Worm (Caenorhabditis elegans): Measurements from ENCODE around the gene slc-28.2.

ce11 chrV:3505745-3506144 lies 45.7 kb downstream of the slc-28.2 start:
- TF ChIP-seq pes-1 (GFP tag; IDR thresholded peaks at IDR 0.05) (no peak), ama-1 (optimal IDR thresholded peaks at IDR 0.05) (no peak), hmbx-1 (tag; optimal IDR thresholded peaks at IDR 0.05) (no peak), tbx-37 (GFP tag; conservative IDR thresholded peaks at IDR 0.05) (no peak), scrt-1 (GFP tag; IDR thresholded peaks at IDR 0.05) (no peak), hnd-1 (tag; optimal IDR thresholded peaks at IDR 0.05) (no peak), tra-4 (tag; optimal IDR thresholded peaks at IDR 0.05) (no peak), flt-1 (GFP tag; IDR thresholded peaks at IDR 0.05) (no peak), sea-1 (GFP tag; conservative IDR thresholded peaks at IDR 0.05) (no peak), hmg-4 (GFP tag; optimal IDR thresholded peaks at IDR 0.05) (no peak), ets-7 (tag; optimal IDR thresholded peaks at IDR 0.05) (no peak), F13C5.2 (tag; optimal IDR thresholded peaks at IDR 0.05) (no peak)

Data from whole organism, early embryonic.